Fruit fly (Drosophila melanogaster) whole organism, embryonic: ENCODE data around the gene mRpL35.

Experiments used
- Atf3 ChIP-seq: fragments of 200-800 bp; sonication (Bioruptor generic); optimal IDR thresholded peaks from 3 replicates; lab custom pipeline; 2016; ENCODE audit warnings: missing biosample characterization, missing genetic modification characterization
- B-H1 ChIP-seq: fragments of 200-800 bp; sonication (Bioruptor generic); IDR thresholded peaks from 3 replicates; pipeline ENCODE4 v1.3.6; 2022; ENCODE audit warnings: missing biosample characterization, missing genetic modification characterization
- CG10274 ChIP-seq: fragments of 200-800 bp; sonication (Bioruptor generic); optimal IDR thresholded peaks from 3 replicates; lab custom pipeline; 2017; ENCODE audit warnings: missing biosample characterization, mild to moderate bottlenecking, missing genetic modification characterization
- CG10654 ChIP-seq: fragments of 200-800 bp; sonication (Bioruptor generic); optimal IDR thresholded peaks from 2 replicates; lab custom pipeline; 2016; ENCODE audit warnings: missing biosample characterization, missing genetic modification characterization
- CG11504 ChIP-seq: fragments of 200-800 bp; sonication (Bioruptor generic); optimal IDR thresholded peaks from 3 replicates; lab custom pipeline; 2019; ENCODE audit warnings: missing biosample characterization, mild to moderate bottlenecking, missing genetic modification characterization, moderate library complexity
- CG11696 ChIP-seq: fragments of 200-800 bp; sonication (Bioruptor generic); IDR thresholded peaks from 2 replicates; pipeline ENCODE4 v1.3.6; 2022; ENCODE audit warnings: missing biosample characterization, missing genetic modification characterization
- CG14014 ChIP-seq: fragments of 200-800 bp; sonication (Bioruptor generic); IDR thresholded peaks from 2 replicates; pipeline ENCODE4 v1.3.6; 2022; ENCODE audit warnings: missing biosample characterization, missing genetic modification characterization
- CG17328 ChIP-seq: fragments of 200-800 bp; sonication (Bioruptor generic); IDR thresholded peaks from 2 replicates; pipeline ENCODE4 v1.3.6; 2022; ENCODE audit warnings: missing biosample characterization, missing genetic modification characterization
- CG17568 ChIP-seq: fragments of 200-800 bp; sonication (Bioruptor generic); optimal IDR thresholded peaks from 2 replicates; lab custom pipeline; 2018; ENCODE audit warnings: missing biosample characterization, mild to moderate bottlenecking, missing genetic modification characterization, moderate library complexity
- CG3163 ChIP-seq: fragments of 200-800 bp; sonication (Bioruptor generic); optimal IDR thresholded peaks from 3 replicates; lab custom pipeline; 2016; ENCODE audit warnings: missing biosample characterization, missing genetic modification characterization
- CG34376 ChIP-seq: fragments of 200-800 bp; sonication (Bioruptor generic); optimal IDR thresholded peaks from 2 replicates; lab custom pipeline; 2018; ENCODE audit warnings: missing biosample characterization, mild to moderate bottlenecking, missing genetic modification characterization
- CG34422 ChIP-seq: fragments of 200-800 bp; sonication (Bioruptor generic); IDR thresholded peaks from 3 replicates; pipeline ENCODE4 v1.3.6; 2022; ENCODE audit warnings: missing biosample characterization, missing genetic modification characterization
- CG4730 ChIP-seq: fragments of 200-800 bp; sonication (Bioruptor generic); IDR thresholded peaks from 2 replicates; pipeline ENCODE4 v1.3.6; 2022; ENCODE audit warnings: missing biosample characterization, missing genetic modification characterization
- CG4820 ChIP-seq: fragments of 200-800 bp; sonication (Bioruptor generic); optimal IDR thresholded peaks from 3 replicates; lab custom pipeline; 2016; ENCODE audit warnings: missing biosample characterization, missing genetic modification characterization
- CG6175 ChIP-seq: fragments of 200-800 bp; sonication (Bioruptor generic); IDR thresholded peaks from 3 replicates; pipeline ENCODE4 v1.3.6; 2022; ENCODE audit warnings: missing biosample characterization, missing genetic modification characterization
- CG7372 ChIP-seq: fragments of 200-800 bp; sonication (Bioruptor generic); IDR thresholded peaks from 2 replicates; pipeline ENCODE4 v1.3.6; 2022; ENCODE audit warnings: missing biosample characterization, missing genetic modification characterization
- CG7556 ChIP-seq: fragments of 200-800 bp; sonication (Bioruptor generic); optimal IDR thresholded peaks from 2 replicates; lab custom pipeline; 2017; ENCODE audit warnings: missing biosample characterization, mild to moderate bottlenecking, missing genetic modification characterization
- CG9817 ChIP-seq: fragments of 200-800 bp; sonication (Bioruptor generic); optimal IDR thresholded peaks from 2 replicates; lab custom pipeline; 2018; ENCODE audit warnings: missing biosample characterization, mild to moderate bottlenecking, missing genetic modification characterization, moderate library complexity
- Dip3 ChIP-seq: fragments of 200-800 bp; sonication (Bioruptor generic); optimal IDR thresholded peaks from 3 replicates; lab custom pipeline; 2016; ENCODE audit warnings: missing biosample characterization, missing genetic modification characterization
- Drgx ChIP-seq: fragments of 200-800 bp; sonication (Bioruptor generic); IDR thresholded peaks from 2 replicates; pipeline ENCODE4 v1.3.6; 2022; ENCODE audit warnings: missing biosample characterization, missing genetic modification characterization
- Elba2 ChIP-seq: fragments of 200-800 bp; sonication (Bioruptor generic); optimal IDR thresholded peaks from 3 replicates; lab custom pipeline; 2016; ENCODE audit warnings: missing biosample characterization, missing genetic modification characterization
- Ets65A ChIP-seq: fragments of 200-800 bp; sonication (Bioruptor generic); peaks from one replicate; lab custom pipeline; 2016; ENCODE audit warnings: missing biosample characterization, missing genetic modification characterization
- Fer2 ChIP-seq: fragments of 200-800 bp; sonication (Bioruptor generic); optimal IDR thresholded peaks from 2 replicates; lab custom pipeline; 2018; ENCODE audit warnings: missing biosample characterization, mild to moderate bottlenecking, missing genetic modification characterization, moderate library complexity
- H2.0 ChIP-seq: fragments of 200-800 bp; sonication (Bioruptor generic); IDR thresholded peaks from 2 replicates; pipeline ENCODE4 v1.3.6; 2022; ENCODE audit warnings: missing biosample characterization, missing genetic modification characterization
- Hr3 ChIP-seq: fragments of 200-800 bp; sonication (Bioruptor generic); optimal IDR thresholded peaks from 3 replicates; lab custom pipeline; 2016; ENCODE audit warnings: missing biosample characterization, missing genetic modification characterization
- Optix ChIP-seq: fragments of 200-800 bp; sonication (Bioruptor generic); IDR thresholded peaks from 3 replicates; pipeline ENCODE4 v1.3.6; 2022; ENCODE audit warnings: missing biosample characterization, missing genetic modification characterization
- Rfx ChIP-seq: fragments of 200-800 bp; sonication (Bioruptor generic); IDR thresholded peaks from 2 replicates; pipeline ENCODE4 v1.3.6; 2022; ENCODE audit warnings: missing biosample characterization, missing genetic modification characterization
- Sin3A ChIP-seq: fragments of >200 bp; optimal IDR thresholded peaks from 2 replicates; lab custom pipeline; 2018
- Sox102F ChIP-seq: fragments of 200-800 bp; sonication (Bioruptor generic); optimal IDR thresholded peaks from 2 replicates; lab custom pipeline; 2018; ENCODE audit warnings: missing biosample characterization, mild to moderate bottlenecking, missing genetic modification characterization, moderate library complexity
- Xbp1 ChIP-seq: fragments of 200-800 bp; sonication (Bioruptor generic); optimal IDR thresholded peaks from 3 replicates; lab custom pipeline; 2016; ENCODE audit warnings: missing biosample characterization, mild to moderate bottlenecking, missing genetic modification characterization
- bcd ChIP-seq: fragments of 200-800 bp; sonication (Bioruptor generic); optimal IDR thresholded peaks from 2 replicates; lab custom pipeline; 2017; ENCODE audit warnings: missing biosample characterization, mild to moderate bottlenecking, missing genetic modification characterization
- bsh ChIP-seq, 2 experiments: fragments of 200-800 bp; sonication (Bioruptor generic); optimal IDR thresholded peaks; 2 replicates each; lab custom pipeline; 2017 to 2018; ENCODE audit warnings: mild to moderate bottlenecking in 2 of 2, missing biosample characterization in 2 of 2, missing genetic modification characterization in 2 of 2, moderate library complexity in 1 of 2
- ci ChIP-seq: fragments of 200-800 bp; sonication (Bioruptor generic); IDR thresholded peaks from 3 replicates; pipeline ENCODE4 v1.3.6; 2022; ENCODE audit warnings: missing biosample characterization, missing genetic modification characterization
- dmrt11E ChIP-seq: fragments of 200-800 bp; sonication (Bioruptor generic); optimal IDR thresholded peaks from 3 replicates; lab custom pipeline; 2018; ENCODE audit warnings: missing biosample characterization, mild to moderate bottlenecking, missing genetic modification characterization, moderate library complexity
- eyg ChIP-seq: fragments of 200-800 bp; sonication (Bioruptor generic); optimal IDR thresholded peaks from 3 replicates; lab custom pipeline; 2016; ENCODE audit warnings: missing biosample characterization, missing genetic modification characterization
- fd96Cb ChIP-seq: fragments of 200-800 bp; sonication (Bioruptor generic); optimal IDR thresholded peaks from 2 replicates; lab custom pipeline; 2018; ENCODE audit warnings: missing biosample characterization, mild to moderate bottlenecking, missing genetic modification characterization, moderate library complexity
- gcm2 ChIP-seq: fragments of 200-800 bp; sonication (Bioruptor generic); optimal IDR thresholded peaks from 2 replicates; lab custom pipeline; 2016; ENCODE audit warnings: missing biosample characterization, missing genetic modification characterization
- grn ChIP-seq: fragments of 200-800 bp; sonication (Bioruptor generic); optimal IDR thresholded peaks from 3 replicates; lab custom pipeline; 2017; ENCODE audit warnings: missing biosample characterization, missing genetic modification characterization
- ind ChIP-seq: fragments of 200-800 bp; sonication (Bioruptor generic); optimal IDR thresholded peaks from 3 replicates; lab custom pipeline; 2016; ENCODE audit warnings: missing biosample characterization, missing genetic modification characterization
- lmd ChIP-seq: fragments of 200-800 bp; sonication (Bioruptor generic); IDR thresholded peaks from 2 replicates; pipeline ENCODE4 v1.3.6; 2022; ENCODE audit warnings: missing biosample characterization, missing genetic modification characterization
- odd ChIP-seq: fragments of 200-800 bp; sonication (Bioruptor generic); optimal IDR thresholded peaks from 2 replicates; lab custom pipeline; 2017; ENCODE audit warnings: missing biosample characterization, mild to moderate bottlenecking, missing genetic modification characterization
- onecut ChIP-seq: fragments of 200-800 bp; sonication (Bioruptor generic); IDR thresholded peaks from 2 replicates; pipeline ENCODE4 v1.3.6; 2022; ENCODE audit warnings: missing biosample characterization, missing genetic modification characterization
- p53 ChIP-seq: fragments of 200-800 bp; sonication (Bioruptor generic); optimal IDR thresholded peaks from 2 replicates; lab custom pipeline; 2016; ENCODE audit warnings: missing biosample characterization, missing genetic modification characterization
- prd ChIP-seq, 3 experiments: fragments of >200 bp in 2 of 3; fragments of 200-800 bp in 1 of 3; sonication (Bioruptor generic) in 1 of 3; optimal IDR thresholded peaks in 2 of 3; IDR thresholded peaks in 1 of 3; 2 replicates in 2 of 3; 3 replicates in 1 of 3; pipeline versions ENCODE4 v1.3.6 to Lab custom; 2017 to 2022; ENCODE audit warnings: missing biosample characterization in 1 of 3, missing genetic modification characterization in 1 of 3
- rib ChIP-seq: fragments of 200-800 bp; sonication (Bioruptor generic); IDR thresholded peaks from 2 replicates; pipeline ENCODE4 v1.3.6; 2022; ENCODE audit warnings: missing biosample characterization, missing genetic modification characterization
- tio ChIP-seq: fragments of 200-800 bp; sonication (Bioruptor generic); optimal IDR thresholded peaks from 2 replicates; lab custom pipeline; 2017; ENCODE audit warnings: missing biosample characterization, missing genetic modification characterization, inconsistent platforms
- wdn ChIP-seq: fragments of 200-800 bp; sonication (Bioruptor generic); IDR thresholded peaks from 2 replicates; pipeline ENCODE4 v1.3.6; 2022; ENCODE audit warnings: missing biosample characterization, missing genetic modification characterization
- wor ChIP-seq: fragments of 200-800 bp; sonication (Bioruptor generic); IDR thresholded peaks from 2 replicates; pipeline ENCODE4 v1.3.6; 2022; ENCODE audit warnings: missing biosample characterization, missing genetic modification characterization

The mRpL35 gene

DNA sequence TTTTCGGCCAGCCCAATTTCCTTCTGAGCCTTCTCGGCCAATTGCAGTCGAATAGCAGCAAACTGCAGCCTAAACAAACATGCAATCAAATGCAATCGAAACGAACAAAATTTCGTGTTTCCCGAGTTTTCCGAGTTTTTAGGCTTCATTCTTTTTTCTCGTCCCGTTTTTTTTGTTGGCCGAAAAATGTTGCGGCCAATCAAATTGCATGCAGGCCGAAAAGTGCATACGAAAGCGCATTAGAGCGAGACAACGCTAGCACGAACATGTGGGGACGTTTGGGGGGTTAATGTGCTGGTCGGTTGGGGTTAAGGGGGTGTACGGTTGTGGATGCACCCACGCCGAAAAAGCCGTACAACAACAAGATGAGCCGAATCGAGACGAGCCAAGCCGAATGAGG is 33.6 kb upstream of the mRpL35 start:
- no peak for TF ChIP-seq CG17568 (GFP tag; lab: Kevin White, UChicago)
- TF ChIP-seq Ets65A (GFP tag; lab: Kevin White, UChicago) = peak; percentile 46
- TF ChIP-seq Drgx (GFP tag; lab: Robert Waterston, UW) = peak; percentile 45; the same call in 1 of the 2 replicates

DNA sequence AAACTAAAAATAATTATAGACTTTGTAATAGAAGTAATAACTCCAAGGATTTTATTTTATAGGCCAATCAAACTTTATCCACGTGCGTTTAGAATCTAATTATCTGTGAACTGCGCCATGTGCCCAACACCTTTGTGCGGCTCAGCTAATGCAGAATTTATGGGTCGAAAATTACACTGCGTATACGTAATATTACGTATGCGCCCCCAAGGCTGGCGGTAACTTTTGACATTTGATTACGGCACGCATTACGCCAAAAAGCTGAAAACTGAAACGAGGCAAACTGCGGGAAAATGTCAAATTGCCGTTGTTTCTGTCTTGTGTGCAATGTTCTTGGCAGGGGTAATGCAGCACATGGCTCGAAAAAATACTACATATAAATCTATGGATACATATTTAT is 31.7 kb upstream of the mRpL35 start:
- TF ChIP-seq wor (GFP tag; lab: Robert Waterston, UW) (no peak), CG7372 (GFP tag; lab: Robert Waterston, UW) (peak; percentile 65)
- TF ChIP-seq, all 482 proteins: peak for 1

DNA sequence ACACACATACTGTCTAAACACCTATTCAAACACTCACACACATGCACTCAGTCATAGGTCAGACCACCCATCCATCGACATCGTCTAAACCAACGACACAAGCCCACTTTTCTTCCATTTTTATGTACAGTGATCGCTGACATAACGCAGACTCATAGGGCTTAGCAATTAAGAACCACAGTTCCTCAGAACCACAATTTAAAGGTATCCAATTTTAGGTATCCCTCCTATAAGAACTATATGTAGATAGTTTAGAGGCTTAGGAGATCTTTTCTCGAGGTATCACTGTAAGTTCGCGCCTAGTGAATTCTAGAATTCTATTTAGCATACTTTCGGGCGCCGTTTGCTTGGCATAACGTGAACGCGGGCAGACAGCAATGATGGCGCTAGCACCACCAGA is 30.4 kb upstream of the mRpL35 start:
- TF ChIP-seq CG10654 (peak; percentile 27), eyg (GFP tag; lab: Kevin White, UChicago) (peak; percentile 16), CG14014 (GFP tag; lab: Robert Waterston, UW) (peak; percentile 52; the same call in 1 of the 2 replicates), CG11504 (tag; lab: Kevin White, UChicago) (peak; percentile 53), CG11696 (0 out of 2 replicates have a peak, but pooled peaks have one; percentile 23), grn (GFP tag; lab: Kevin White, UChicago) (no peak), Sin3A (lab: Kevin White, UChicago) (no peak), fd96Cb (tag; lab: Kevin White, UChicago) (peak; percentile 62), CG4820 (GFP tag; lab: Kevin White, UChicago) (peak; percentile 9), CG7556 (GFP tag; lab: Kevin White, UChicago) (no peak), B-H1 (GFP tag; lab: Robert Waterston, UW) (peak; percentile 57; the same call in 2 of the 3 replicates), dmrt11E (tag; lab: Kevin White, UChicago) (no peak), CG34422 (GFP tag; lab: Robert Waterston, UW) (peak; percentile 29; the same call in 1 of the 3 replicates), rib (GFP tag; lab: Robert Waterston, UW) (no peak), CG6175 (GFP tag; lab: Robert Waterston, UW) (no peak), lmd (peak; percentile 70), Fer2 (no peak), CG4730 (GFP tag; lab: Robert Waterston, UW) (peak; percentile 43), odd (no peak), Xbp1 (GFP tag; lab: Kevin White, UChicago) (peak; percentile 55), Elba2 (GFP tag; lab: Kevin White, UChicago) (no peak), CG34376 (GFP tag; lab: Kevin White, UChicago) (no peak), ci (GFP tag; lab: Robert Waterston, UW) (peak; percentile 81; the same call in 2 of the 3 replicates), Rfx (GFP tag; lab: Robert Waterston, UW) (peak; percentile 61; the same call in 1 of the 2 replicates), CG9817 (tag; lab: Kevin White, UChicago) (peak; percentile 37), prd (optimal IDR thresholded peaks at IDR 0.05; lab: Kevin White, UChicago) (no peak), prd (GFP tag; IDR thresholded peaks at IDR 0.05; lab: Robert Waterston, UW) (peak; percentile 70; the same call in 2 of the 3 replicates), Optix (GFP tag; lab: Robert Waterston, UW) (peak; percentile 40; the same call in 1 of the 3 replicates), p53 (GFP tag; lab: Kevin White, UChicago) (no peak), gcm2 (GFP tag; lab: Kevin White, UChicago) (no peak), Ets65A (GFP tag; lab: Kevin White, UChicago) (peak; percentile 89), ind (GFP tag; lab: Kevin White, UChicago) (peak; percentile 50), onecut (GFP tag; lab: Robert Waterston, UW) (peak; percentile 30; the same call in 1 of the 2 replicates), CG17328 (GFP tag; lab: Robert Waterston, UW) (peak; percentile 64), wdn (GFP tag; lab: Robert Waterston, UW) (no peak), H2.0 (GFP tag; lab: Robert Waterston, UW) (peak; percentile 57; the same call in 1 of the 2 replicates), Atf3 (GFP tag; lab: Kevin White, UChicago) (peak; percentile 45), CG3163 (GFP tag; lab: Kevin White, UChicago) (no peak), bsh (GFP tag; optimal IDR thresholded peaks at IDR 0.05; lab: Kevin White, UChicago) (peak in 1 of 2 experiments; percentile 11), bcd (GFP tag; lab: Kevin White, UChicago) (peak; percentile 18), CG10274 (GFP tag; lab: Kevin White, UChicago) (no peak), tio (GFP tag; lab: Kevin White, UChicago) (peak; percentile 14), Sox102F (peak; percentile 60), Dip3 (peak; percentile 49), Hr3 (GFP tag; lab: Kevin White, UChicago) (peak; percentile 9)
